Fruit fly (Drosophila melanogaster): ENCODE data around the gene Cpr30B.

Cpr30B gene

DNA sequence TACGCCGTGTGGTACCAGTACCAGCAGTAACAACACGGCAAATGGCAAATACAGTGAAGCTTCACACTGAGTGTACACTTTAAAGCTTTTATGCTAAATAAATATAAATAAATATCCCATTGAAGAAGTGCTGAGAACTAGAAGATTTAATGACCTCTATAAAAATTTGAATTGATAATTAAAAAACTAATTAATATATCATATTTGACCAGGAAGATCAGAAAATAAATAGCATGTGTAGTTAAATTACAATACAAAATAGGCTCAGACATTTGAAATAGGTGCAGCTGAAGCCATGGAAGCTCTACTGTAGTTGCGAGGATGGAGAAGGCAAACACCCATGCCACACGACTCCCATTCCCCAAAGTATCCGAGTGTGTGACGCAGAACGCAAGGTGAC is 21.8 kb downstream of the Cpr30B start:
- TF ChIP-seq CG7101 (tag; optimal IDR thresholded peaks at IDR 0.05) (peak; percentile 2), CG33017 (tag; optimal IDR thresholded peaks at IDR 0.05) (peak; percentile 9), CG7045 (GFP tag; optimal IDR thresholded peaks at IDR 0.05) (peak; percentile 47), ovo (GFP tag; optimal IDR thresholded peaks at IDR 0.05) (no peak), CG12768 (GFP tag; optimal IDR thresholded peaks at IDR 0.05) (peak; percentile 25)

DNA sequence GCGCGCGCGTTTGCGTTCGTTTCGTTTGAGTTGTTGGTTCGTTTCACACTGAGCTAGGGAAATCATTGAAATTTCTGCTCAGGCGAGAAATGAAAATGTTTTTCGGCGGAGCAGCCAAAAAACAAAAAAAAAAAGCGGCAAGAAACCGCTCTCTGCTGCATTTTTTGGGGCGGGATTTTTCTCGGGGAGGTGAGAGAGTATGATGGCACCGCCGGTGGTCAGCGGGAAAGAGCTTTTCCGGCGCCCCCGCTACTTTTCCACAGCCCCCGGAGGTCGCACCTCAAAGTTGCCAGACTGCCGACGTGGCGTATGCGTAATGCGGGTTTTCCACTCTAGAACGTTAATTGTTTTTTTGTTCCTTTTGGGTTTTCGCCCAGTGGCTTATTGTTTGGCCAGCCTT is 22.7 kb downstream of the Cpr30B start, which contains the start of gene CG46468:
CG46468 (minus strand) TSS at position 52 of the 400 bp plus-strand sequence.
- no peak for TF ChIP-seq CG14711 (tag; optimal IDR thresholded peaks at IDR 0.05)
- no peak for TF ChIP-seq CG1620 (GFP tag; optimal IDR thresholded peaks at IDR 0.05)
- TF ChIP-seq Clk (GFP tag; optimal IDR thresholded peaks at IDR 0.05) = no peak
- no peak for TF ChIP-seq Hr96 (GFP tag; optimal IDR thresholded peaks at IDR 0.05)
- no peak for TF ChIP-seq CG11617 (GFP tag; optimal IDR thresholded peaks at IDR 0.05)
- TF ChIP-seq CG7101 (tag; optimal IDR thresholded peaks at IDR 0.05) = no peak
- no peak for TF ChIP-seq CG5204 (GFP tag; optimal IDR thresholded peaks at IDR 0.05)
- no peak for TF ChIP-seq CG7045 (GFP tag; optimal IDR thresholded peaks at IDR 0.05)
- no peak for TF ChIP-seq pad (GFP tag; optimal IDR thresholded peaks at IDR 0.05)
- TF ChIP-seq cic (GFP tag; optimal IDR thresholded peaks at IDR 0.05) = no peak
- TF ChIP-seq kay (GFP tag; ENCODE audit: borderline replicate concordance) = no peak
- no peak for TF ChIP-seq cnc (optimal IDR thresholded peaks at IDR 0.05)
- TF ChIP-seq tj (GFP tag; optimal IDR thresholded peaks at IDR 0.05) = no peak
- TF ChIP-seq CG33017 (tag; optimal IDR thresholded peaks at IDR 0.05) = no peak
- no peak for TF ChIP-seq CG12768 (GFP tag; optimal IDR thresholded peaks at IDR 0.05)
- no peak for TF ChIP-seq ovo (GFP tag; optimal IDR thresholded peaks at IDR 0.05)
- no peak for TF ChIP-seq toe (GFP tag; optimal IDR thresholded peaks at IDR 0.05)

DNA sequence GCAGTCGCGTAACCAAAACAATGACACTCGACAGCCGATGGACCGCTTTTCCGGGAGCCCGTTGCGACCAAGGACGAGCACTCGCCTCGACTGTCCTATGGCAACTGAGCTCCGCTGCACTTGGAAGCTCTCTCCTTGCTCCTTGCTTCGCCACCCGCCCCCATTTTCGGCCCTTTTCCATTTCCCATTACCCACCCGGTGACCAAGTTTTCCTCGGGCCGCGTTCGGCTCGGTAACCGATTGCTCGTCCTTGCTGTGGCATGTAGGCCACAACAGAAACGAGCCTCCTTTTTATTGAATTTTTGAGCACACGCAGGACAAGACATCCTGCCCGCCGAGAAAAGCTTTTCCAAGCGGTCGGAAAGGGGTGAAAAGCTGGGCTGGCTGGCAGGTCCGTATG is 24.0 kb downstream of the Cpr30B start, which contains the start of gene jp:
jp (minus strand) TSS at position 95 of the 400 bp plus-strand sequence.
- TF ChIP-seq Clk (GFP tag; optimal IDR thresholded peaks at IDR 0.05) (no peak), CG1620 (GFP tag; optimal IDR thresholded peaks at IDR 0.05) (no peak), cnc (optimal IDR thresholded peaks at IDR 0.05) (no peak), ovo (GFP tag; optimal IDR thresholded peaks at IDR 0.05) (no peak), kay (GFP tag; ENCODE audit: borderline replicate concordance) (no peak), pad (GFP tag; optimal IDR thresholded peaks at IDR 0.05) (no peak), CG33017 (tag; optimal IDR thresholded peaks at IDR 0.05) (no peak), toe (GFP tag; optimal IDR thresholded peaks at IDR 0.05) (no peak), CG12768 (GFP tag; optimal IDR thresholded peaks at IDR 0.05) (no peak), CG7045 (GFP tag; optimal IDR thresholded peaks at IDR 0.05) (no peak), CG11617 (GFP tag; optimal IDR thresholded peaks at IDR 0.05) (no peak), CG5204 (GFP tag; optimal IDR thresholded peaks at IDR 0.05) (no peak), Mnt (GFP tag; optimal IDR thresholded peaks at IDR 0.05) (no peak)

DNA sequence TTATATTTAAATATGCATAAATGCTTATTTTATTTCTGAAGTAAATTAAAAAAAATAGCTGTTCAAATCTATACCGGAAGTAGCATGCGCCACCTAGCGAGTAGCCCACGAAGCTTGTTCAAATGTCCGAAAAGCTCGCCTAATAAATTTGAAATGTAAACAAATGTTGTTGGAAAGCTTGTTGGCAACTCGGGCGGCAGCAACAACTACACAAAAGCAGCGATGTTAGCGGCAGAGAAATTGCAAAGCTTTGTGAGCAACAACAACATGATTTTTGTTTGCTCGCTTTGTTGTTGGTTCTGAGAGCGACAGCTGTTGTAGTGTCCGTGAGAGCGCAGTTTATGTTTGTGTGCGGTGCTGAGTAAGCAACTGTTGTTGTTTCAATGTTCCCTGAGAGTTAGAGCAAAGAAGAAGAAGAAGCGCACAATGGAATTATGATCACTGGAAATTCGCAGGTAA is 24.7 kb downstream of the Cpr30B start:
- TF ChIP-seq CG11617 (GFP tag; optimal IDR thresholded peaks at IDR 0.05) = peak; percentile 97
- peak; percentile 96 for TF ChIP-seq CG33017 (tag; optimal IDR thresholded peaks at IDR 0.05)
- TF ChIP-seq Crg-1 (GFP tag; optimal IDR thresholded peaks at IDR 0.05) = peak; percentile 98
- TF ChIP-seq pad (GFP tag; optimal IDR thresholded peaks at IDR 0.05) = peak; percentile 88
- peak; percentile 97 for TF ChIP-seq kay (GFP tag; ENCODE audit: borderline replicate concordance)
- peak; percentile 96 for TF ChIP-seq Mnt (GFP tag; optimal IDR thresholded peaks at IDR 0.05)
- peak; percentile 79 for TF ChIP-seq tj (GFP tag; optimal IDR thresholded peaks at IDR 0.05)
- peak; percentile 87 for TF ChIP-seq CG14711 (tag; optimal IDR thresholded peaks at IDR 0.05)
- TF ChIP-seq CG7101 (tag; optimal IDR thresholded peaks at IDR 0.05) = peak; percentile 98
- TF ChIP-seq Clk (GFP tag; optimal IDR thresholded peaks at IDR 0.05) = peak; percentile 75
- peak; percentile 94 for TF ChIP-seq ovo (GFP tag; optimal IDR thresholded peaks at IDR 0.05)
- peak; percentile 96 for TF ChIP-seq bab1 (GFP tag; optimal IDR thresholded peaks at IDR 0.05)
- peak; percentile 92 for TF ChIP-seq Hr96 (GFP tag; optimal IDR thresholded peaks at IDR 0.05)
- TF ChIP-seq CG1620 (GFP tag; optimal IDR thresholded peaks at IDR 0.05) = peak; percentile 92
- peak; percentile 94 for TF ChIP-seq CG5204 (GFP tag; optimal IDR thresholded peaks at IDR 0.05)
- TF ChIP-seq CG7045 (GFP tag; optimal IDR thresholded peaks at IDR 0.05) = peak; percentile 98
- TF ChIP-seq CG12768 (GFP tag; optimal IDR thresholded peaks at IDR 0.05) = peak; percentile 97
- no peak for TF ChIP-seq cnc (optimal IDR thresholded peaks at IDR 0.05)
- peak; percentile 89 for TF ChIP-seq cic (GFP tag; optimal IDR thresholded peaks at IDR 0.05)
- peak; percentile 92 for TF ChIP-seq toe (GFP tag; optimal IDR thresholded peaks at IDR 0.05)

DNA sequence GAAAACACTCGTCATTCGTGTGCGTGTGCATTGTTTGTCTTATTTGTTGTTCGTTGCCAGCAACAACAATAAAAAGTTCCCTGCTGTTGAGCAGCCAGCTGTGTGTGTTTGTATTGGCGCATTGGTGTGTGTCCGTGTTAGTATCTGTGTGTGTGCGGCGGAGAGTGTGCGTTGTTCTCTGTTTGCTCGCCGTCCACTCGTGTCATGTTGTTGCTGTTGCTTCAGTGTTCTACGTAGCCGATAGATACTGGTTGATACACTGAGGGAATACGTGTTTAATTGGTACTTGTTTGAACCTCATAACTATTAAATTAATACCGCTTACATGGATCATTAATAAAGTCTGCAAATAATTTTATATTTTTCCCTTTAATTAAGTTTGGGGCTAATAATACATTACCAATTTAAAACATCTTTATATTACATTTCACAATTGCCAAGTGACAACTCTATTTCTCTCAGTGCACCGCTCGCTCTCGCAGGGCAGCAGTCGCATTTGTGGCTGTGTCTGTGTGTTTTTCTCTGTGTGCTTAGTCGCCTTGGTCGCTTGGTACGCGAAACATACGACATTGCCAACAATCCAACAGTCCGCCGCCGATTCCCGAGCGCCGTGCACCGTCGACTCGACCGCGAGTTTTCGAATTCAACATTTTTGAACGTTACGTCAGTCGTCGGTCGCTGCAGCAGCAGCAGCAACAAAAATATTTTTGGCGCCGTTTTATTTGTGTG is 25.8 kb downstream of the Cpr30B start, which contains the start of gene brwl:
brwl (plus strand) TSS at position 531 of the 729 bp plus-strand sequence.
- TF ChIP-seq Mnt (GFP tag; optimal IDR thresholded peaks at IDR 0.05) (peak; percentile 86), CG12768 (GFP tag; optimal IDR thresholded peaks at IDR 0.05) (peak; percentile 97), pad (GFP tag; optimal IDR thresholded peaks at IDR 0.05) (peak; percentile 84), kay (GFP tag; ENCODE audit: borderline replicate concordance) (peak; percentile 76), CG1620 (GFP tag; optimal IDR thresholded peaks at IDR 0.05) (peak; percentile 87), CG11617 (GFP tag; optimal IDR thresholded peaks at IDR 0.05) (peak; percentile 96), CG7045 (GFP tag; optimal IDR thresholded peaks at IDR 0.05) (peak; percentile 96), ovo (GFP tag; optimal IDR thresholded peaks at IDR 0.05) (peak; percentile 86), tj (GFP tag; optimal IDR thresholded peaks at IDR 0.05) (peak; percentile 85), toe (GFP tag; optimal IDR thresholded peaks at IDR 0.05) (peak; percentile 97), Clk (GFP tag; optimal IDR thresholded peaks at IDR 0.05) (peak; percentile 93), CG5204 (GFP tag; optimal IDR thresholded peaks at IDR 0.05) (peak; percentile 97), CG33017 (tag; optimal IDR thresholded peaks at IDR 0.05) (peak; percentile 95), bab1 (GFP tag; optimal IDR thresholded peaks at IDR 0.05) (peak; percentile 94), cnc (optimal IDR thresholded peaks at IDR 0.05) (no peak), Hr96 (GFP tag; optimal IDR thresholded peaks at IDR 0.05) (peak; percentile 96), CG7101 (tag; optimal IDR thresholded peaks at IDR 0.05) (peak; percentile 96), CG14711 (tag; optimal IDR thresholded peaks at IDR 0.05) (peak; percentile 91), Crg-1 (GFP tag; optimal IDR thresholded peaks at IDR 0.05) (peak; percentile 88), cic (GFP tag; optimal IDR thresholded peaks at IDR 0.05) (peak; percentile 74)
